Worm (Caenorhabditis elegans) whole organism, L4/young adult: Measurements from ENCODE around the gene frm-2.

ENCODE experiments used
- dao-5 ChIP-seq: sonication (generic microtip); optimal IDR thresholded peaks from 2 replicates; lab custom pipeline; 2016; ENCODE audit warnings: missing genotype, missing genetic modification characterization, moderate library complexity, missing compliant biosample characterization
- him-1 ChIP-seq: sonication (generic microtip); optimal IDR thresholded peaks from 2 replicates; lab custom pipeline; 2016; ENCODE audit warnings: missing genotype, missing genetic modification reagents, missing genetic modification characterization, missing compliant biosample characterization

DNA sequence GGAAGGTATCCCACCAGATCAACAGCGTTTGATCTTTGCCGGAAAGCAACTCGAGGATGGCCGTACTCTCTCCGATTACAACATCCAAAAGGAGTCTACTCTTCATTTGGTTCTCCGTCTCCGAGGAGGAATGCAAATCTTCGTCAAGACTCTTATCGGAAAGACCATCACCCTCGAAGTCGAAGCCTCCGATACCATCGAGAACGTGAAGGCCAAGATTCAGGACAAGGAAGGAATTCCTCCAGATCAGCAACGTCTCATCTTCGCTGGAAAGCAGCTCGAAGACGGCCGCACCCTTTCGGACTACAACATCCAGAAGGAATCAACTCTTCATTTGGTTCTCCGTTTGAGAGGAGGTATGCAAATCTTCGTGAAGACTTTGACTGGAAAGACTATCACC is 39.8 kb downstream of the frm-2 start:
- no peak for TF ChIP-seq dao-5
- TF ChIP-seq him-1 (tag; lab: Kevin White, UChicago), result no peak
